Worm (Caenorhabditis elegans): ENCODE measurements around the gene srh-83.

DNA sequence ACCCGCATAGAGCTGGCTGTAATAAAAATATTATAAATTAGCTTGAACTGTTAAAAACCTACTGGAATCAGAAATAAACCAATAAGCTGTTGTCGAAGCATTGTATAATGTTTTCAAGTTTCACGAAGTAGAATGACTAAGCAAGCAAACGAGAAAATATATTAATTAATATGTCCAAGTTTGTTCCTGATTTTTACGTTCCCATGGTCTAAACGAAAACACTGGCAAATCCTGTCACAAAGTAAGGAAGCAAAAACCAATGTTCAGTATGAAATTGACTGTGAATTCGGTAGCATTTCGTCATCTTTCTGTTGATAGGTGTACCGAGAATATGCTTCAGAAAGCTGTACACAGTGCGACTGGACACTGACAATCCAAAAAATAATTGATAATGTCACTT, 44.1 kb upstream of the srh-83 start, which contains the start of gene srx-34:
- TF ChIP-seq snpc-1.1 (tag; optimal IDR thresholded peaks at IDR 0.05; ENCODE audit: insufficient read depth) = no peak
- TF ChIP-seq tbp1 (GFP tag; optimal IDR thresholded peaks at IDR 0.05) = no peak
- TF ChIP-seq ama-1 (optimal IDR thresholded peaks at IDR 0.05) = no peak
- TF ChIP-seq ama-1 (GFP tag; optimal IDR thresholded peaks at IDR 0.05) = no peak
- TF ChIP-seq snpc-4 (GFP tag; optimal IDR thresholded peaks at IDR 0.05) = no peak
- TF ChIP-seq snpc-4 (tag; optimal IDR thresholded peaks at IDR 0.05) = no peak
- TF ChIP-seq hlh-26 (GFP tag; conservative IDR thresholded peaks at IDR 0.05) = no peak
- TF ChIP-seq lin-40 (tag; optimal IDR thresholded peaks at IDR 0.05) = no peak
- no peak for TF ChIP-seq unc-62 (GFP tag; optimal IDR thresholded peaks at IDR 0.05)
- TF ChIP-seq F33H1.4 (GFP tag; IDR thresholded peaks at IDR 0.05) = no peak
- TF ChIP-seq lsl-1 (GFP tag; optimal IDR thresholded peaks at IDR 0.05) = no peak
- TF ChIP-seq dox-1 (GFP tag; IDR thresholded peaks at IDR 0.05) = no peak
- no peak for TF ChIP-seq nhr-80 (tag; optimal IDR thresholded peaks at IDR 0.05)

All from whole organism, young adult.